Worm (Caenorhabditis elegans) whole organism, L4/young adult: ENCODE data around the gene nnt-1.

Experiments used
- W03F9.2 ChIP-seq: fragments of 150-350 bp; optimal IDR thresholded peaks from 2 replicates; lab custom pipeline; 2014; ENCODE audit warnings: missing biosample characterization, missing genetic modification characterization
- dao-5 ChIP-seq: sonication (generic microtip); optimal IDR thresholded peaks from 2 replicates; lab custom pipeline; 2016; ENCODE audit warnings: missing genotype, missing genetic modification characterization, moderate library complexity, missing compliant biosample characterization

DNA sequence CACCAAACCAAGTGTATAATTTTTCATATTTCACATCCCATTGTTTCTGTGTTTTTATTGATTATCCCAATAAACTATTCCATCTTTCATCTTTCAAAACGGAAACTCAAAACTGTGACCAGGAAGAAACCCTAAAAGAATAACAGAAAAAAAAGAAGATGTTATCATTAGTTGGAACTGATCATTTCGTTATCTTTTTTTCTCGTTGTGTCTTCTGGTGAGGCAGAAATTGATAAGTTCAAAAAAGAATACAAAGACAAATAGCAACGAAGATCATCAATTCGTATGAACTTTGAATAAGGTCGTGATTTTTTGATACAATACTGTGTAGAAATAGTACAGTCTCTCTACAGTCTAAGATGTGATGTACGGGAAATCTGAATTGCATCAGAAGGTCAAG is 40.3 kb upstream of the nnt-1 start:
- TF ChIP-seq W03F9.2 (tag; lab: Kevin White, UChicago) = no peak
- no peak for TF ChIP-seq dao-5 (tag; lab: Kevin White, UChicago)
